Worm (Caenorhabditis elegans) whole organism, early embryonic: ENCODE results near the gene fars-2.

Experiments
- ama-1 ChIP-seq: fragments of 150-350 bp; optimal IDR thresholded peaks from 2 replicates; lab custom pipeline; 2014
- ceh-13 ChIP-seq: fragments of 200-800 bp; sonication (Bioruptor generic); optimal IDR thresholded peaks from 2 replicates; lab custom pipeline; 2018; ENCODE audit warnings: mild to moderate bottlenecking, missing genetic modification characterization, missing compliant biosample characterization
- hmbx-1 ChIP-seq: sonication (generic microtip); optimal IDR thresholded peaks from 2 replicates; lab custom pipeline; 2016; ENCODE audit warnings: mild to moderate bottlenecking, missing genetic modification characterization, missing compliant biosample characterization
- scrt-1 ChIP-seq: fragments of 200-800 bp; sonication (Bioruptor generic); IDR thresholded peaks from 2 replicates; pipeline ENCODE4 v1.3.6; 2022; ENCODE audit warnings: missing genetic modification characterization, missing compliant biosample characterization
- sea-1 ChIP-seq: fragments of 200-800 bp; sonication (Bioruptor generic); conservative IDR thresholded peaks from 2 replicates; pipeline ENCODE4 v1.3.6; 2022; ENCODE audit warnings: missing genetic modification characterization, missing compliant biosample characterization
- tbx-11 ChIP-seq: fragments of 200-800 bp; sonication (Bioruptor generic); IDR thresholded peaks from 2 replicates; pipeline ENCODE4 v1.3.6; 2022; ENCODE audit warnings: missing genetic modification characterization, missing compliant biosample characterization

ce11 chrV:19922613-19923012, 15.4 kb upstream of the fars-2 start, which contains the start of gene Y60A3A.16:
- TF ChIP-seq ama-1 (lab: Kevin White, UChicago) (no peak), scrt-1 (GFP tag; lab: Robert Waterston, UW) (no peak), tbx-11 (no peak), hmbx-1 (tag; lab: Kevin White, UChicago) (no peak), ceh-13 (no peak), sea-1 (no peak)
